Worm (Caenorhabditis elegans) whole organism, midembryonic: ENCODE results near the gene itm-2.

Experiments
- T22C8.4 ChIP-seq: fragments of 200-800 bp; sonication (Bioruptor generic); IDR thresholded peaks from 2 replicates; pipeline ENCODE4 v1.3.6; 2022; ENCODE audit warnings: missing genetic modification characterization, missing compliant biosample characterization
- cog-1 ChIP-seq: sonication (generic microtip); optimal IDR thresholded peaks from 2 replicates; lab custom pipeline; 2016; ENCODE audit warnings: missing genetic modification characterization, missing compliant biosample characterization
- flt-1 ChIP-seq: fragments of 200-800 bp; sonication (Bioruptor generic); IDR thresholded peaks from 2 replicates; pipeline ENCODE4 v1.3.6; 2022; ENCODE audit warnings: missing genetic modification characterization, missing compliant biosample characterization
- klf-2 ChIP-seq: fragments of 200-800 bp; sonication (Bioruptor generic); conservative IDR thresholded peaks from 2 replicates; pipeline ENCODE4 v1.3.6; 2022; ENCODE audit warnings: missing genetic modification reagents, missing genetic modification characterization, missing compliant biosample characterization
- med-1 ChIP-seq: sonication (generic microtip); optimal IDR thresholded peaks from 2 replicates; lab custom pipeline; 2017; ENCODE audit warnings: missing genetic modification characterization, mild to moderate bottlenecking, missing compliant biosample characterization, antibody characterized with exemption, missing genetic modification reagents; ENCODE audit not compliant: insufficient read depth
- ref-1 ChIP-seq: fragments of 200-800 bp; sonication (Bioruptor generic); conservative IDR thresholded peaks from 2 replicates; pipeline ENCODE4 v1.3.6; 2022; ENCODE audit warnings: missing genetic modification reagents, missing genetic modification characterization, missing compliant biosample characterization
- tab-1 ChIP-seq: fragments of 200-800 bp; sonication (Bioruptor generic); IDR thresholded peaks from 2 replicates; pipeline ENCODE4 v1.3.6; 2022; ENCODE audit warnings: missing genetic modification characterization, missing compliant biosample characterization
- ztf-23 ChIP-seq: fragments of 200-800 bp; sonication (Bioruptor generic); IDR thresholded peaks from 2 replicates; pipeline ENCODE4 v1.3.6; 2022; ENCODE audit warnings: missing genetic modification reagents, missing genetic modification characterization, missing compliant biosample characterization
- ztf-29 ChIP-seq: fragments of 200-800 bp; sonication (Bioruptor generic); IDR thresholded peaks from 2 replicates; pipeline ENCODE4 v1.3.6; 2022; ENCODE audit warnings: missing genetic modification reagents, missing genetic modification characterization, missing compliant biosample characterization

DNA sequence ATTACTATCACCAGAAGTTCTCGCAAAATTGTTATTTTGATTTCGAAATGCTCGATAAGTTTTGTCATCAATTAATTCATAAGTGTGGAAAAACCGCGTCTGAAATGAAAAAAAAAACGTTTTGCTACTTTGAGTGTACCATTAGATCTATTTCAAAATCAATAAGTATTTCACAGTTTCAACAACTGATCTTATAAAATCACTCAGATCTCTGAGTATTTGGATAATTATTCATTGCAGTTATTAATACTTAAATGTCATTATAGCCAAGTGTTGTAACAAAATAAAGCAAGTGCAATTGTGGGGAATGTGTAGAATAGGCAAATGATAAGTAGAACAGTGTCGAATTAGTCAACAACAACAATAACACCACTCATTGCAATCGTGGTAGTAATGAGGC is 38.6 kb upstream of the itm-2 start, which contains the start of gene C03F11.4:
- TF ChIP-seq ref-1 (GFP tag; lab: Robert Waterston, UW) (no peak), klf-2 (GFP tag; lab: Robert Waterston, UW) (no peak), flt-1 (GFP tag; lab: Robert Waterston, UW) (no peak), ztf-23 (GFP tag; lab: Robert Waterston, UW) (no peak), T22C8.4 (no peak), med-1 (GFP tag; lab: Kevin White, UChicago) (no peak), tab-1 (no peak), ztf-29 (GFP tag; lab: Robert Waterston, UW) (no peak), cog-1 (tag; lab: Kevin White, UChicago) (no peak)
